Fruit fly (Drosophila melanogaster) whole organism, embryonic: ENCODE results near the gene mora.
A peak's percentile ranks its signal among the peaks of the same experiment; 100 is the strongest.

Experiments
- Antp ChIP-seq: fragments of 200-800 bp; sonication (Bioruptor generic); optimal IDR thresholded peaks from 3 replicates; lab custom pipeline; 2016; ENCODE audit warnings: missing biosample characterization, missing genetic modification characterization
- Awh ChIP-seq: fragments of 200-800 bp; sonication (Bioruptor generic); IDR thresholded peaks from 2 replicates; pipeline ENCODE4, ENCODE4 v1.3.6; 2022; ENCODE audit warnings: missing biosample characterization, missing genetic modification characterization
- CG10462 ChIP-seq: fragments of 200-800 bp; sonication (Bioruptor generic); optimal IDR thresholded peaks from 2 replicates; lab custom pipeline; 2016; ENCODE audit warnings: missing biosample characterization, missing genetic modification characterization
- CG10565 ChIP-seq: fragments of 200-800 bp; sonication (Bioruptor generic); optimal IDR thresholded peaks from 3 replicates; lab custom pipeline; 2016; ENCODE audit warnings: missing biosample characterization, mild to moderate bottlenecking, missing genetic modification characterization
- CG11560 ChIP-seq: fragments of 200-800 bp; sonication (Bioruptor generic); IDR thresholded peaks from 3 replicates; pipeline ENCODE4 v1.3.6; 2022; ENCODE audit warnings: missing biosample characterization, missing genetic modification characterization
- CG13123 ChIP-seq: fragments of 200-800 bp; sonication (Bioruptor generic); optimal IDR thresholded peaks from 2 replicates; lab custom pipeline; 2016; ENCODE audit warnings: missing biosample characterization, missing genetic modification characterization
- CG13424 ChIP-seq: fragments of 200-800 bp; sonication (Bioruptor generic); optimal IDR thresholded peaks from 2 replicates; lab custom pipeline; 2019; ENCODE audit warnings: missing biosample characterization, mild to moderate bottlenecking, missing genetic modification characterization, moderate library complexity
- CG14965 ChIP-seq: fragments of 200-800 bp; sonication (Bioruptor generic); optimal IDR thresholded peaks from 2 replicates; lab custom pipeline; 2016; ENCODE audit warnings: missing biosample characterization, missing genetic modification characterization, borderline replicate concordance
- CG15479 ChIP-seq: fragments of 200-800 bp; sonication (Bioruptor generic); optimal IDR thresholded peaks from 3 replicates; lab custom pipeline; 2019; ENCODE audit warnings: missing biosample characterization, mild to moderate bottlenecking, missing genetic modification characterization, moderate library complexity
- CG15696 ChIP-seq: fragments of 200-800 bp; sonication (Bioruptor generic); optimal IDR thresholded peaks from 2 replicates; lab custom pipeline; 2019; ENCODE audit warnings: missing biosample characterization, mild to moderate bottlenecking, missing genetic modification characterization, moderate library complexity
- CG17568 ChIP-seq: fragments of 200-800 bp; sonication (Bioruptor generic); optimal IDR thresholded peaks from 2 replicates; lab custom pipeline; 2018; ENCODE audit warnings: missing biosample characterization, mild to moderate bottlenecking, missing genetic modification characterization, moderate library complexity
- CG17912 ChIP-seq: fragments of 200-800 bp; sonication (Bioruptor generic); optimal IDR thresholded peaks from 2 replicates; lab custom pipeline; 2018; ENCODE audit warnings: missing biosample characterization, mild to moderate bottlenecking, missing genetic modification characterization
- CG33557 ChIP-seq: fragments of 200-800 bp; sonication (Bioruptor generic); optimal IDR thresholded peaks from 2 replicates; lab custom pipeline; 2019; ENCODE audit warnings: missing biosample characterization, mild to moderate bottlenecking, missing genetic modification characterization, moderate library complexity
- CG34376 ChIP-seq: fragments of 200-800 bp; sonication (Bioruptor generic); optimal IDR thresholded peaks from 2 replicates; lab custom pipeline; 2018; ENCODE audit warnings: missing biosample characterization, mild to moderate bottlenecking, missing genetic modification characterization
- CG3995 ChIP-seq: fragments of 200-800 bp; sonication (Bioruptor generic); optimal IDR thresholded peaks from 3 replicates; lab custom pipeline; 2016; ENCODE audit warnings: missing biosample characterization, missing genetic modification characterization
- CG5180 ChIP-seq: fragments of 200-800 bp; sonication (Bioruptor generic); optimal IDR thresholded peaks from 3 replicates; lab custom pipeline; 2017; ENCODE audit warnings: missing biosample characterization, missing genetic modification characterization, mild to moderate bottlenecking, moderate library complexity, missing genetic modification reagents
- CG5245 ChIP-seq: fragments of 200-800 bp; sonication (Bioruptor generic); optimal IDR thresholded peaks from 3 replicates; lab custom pipeline; 2016; ENCODE audit warnings: missing biosample characterization, missing genetic modification characterization
- CG6175 ChIP-seq: fragments of 200-800 bp; sonication (Bioruptor generic); IDR thresholded peaks from 3 replicates; pipeline ENCODE4 v1.3.6; 2022; ENCODE audit warnings: missing biosample characterization, missing genetic modification characterization
- CG8478 ChIP-seq: fragments of >200 bp; optimal IDR thresholded peaks from 2 replicates; lab custom pipeline; 2018
- Chrac-16 ChIP-seq: fragments of 200-800 bp; sonication (Bioruptor generic); optimal IDR thresholded peaks from 3 replicates; lab custom pipeline; 2016; ENCODE audit warnings: missing biosample characterization, missing genetic modification characterization
- CkIIα-i1 ChIP-seq: fragments of 200-800 bp; sonication (Bioruptor generic); IDR thresholded peaks from 2 replicates; pipeline ENCODE4 v1.3.6; 2022; ENCODE audit warnings: missing biosample characterization, missing genetic modification characterization
- CrebB ChIP-seq: fragments of 200-800 bp; sonication (Bioruptor generic); optimal IDR thresholded peaks from 3 replicates; lab custom pipeline; 2018; ENCODE audit warnings: missing biosample characterization, mild to moderate bottlenecking, missing genetic modification characterization
- Doc2 ChIP-seq: fragments of 200-800 bp; sonication (Bioruptor generic); IDR thresholded peaks from 2 replicates; pipeline ENCODE4 v1.3.6; 2022; ENCODE audit warnings: missing biosample characterization, missing genetic modification characterization
- HLH54F ChIP-seq: fragments of 200-800 bp; sonication (Bioruptor generic); optimal IDR thresholded peaks from 3 replicates; lab custom pipeline; 2016; ENCODE audit warnings: missing biosample characterization, missing genetic modification characterization
- Hand ChIP-seq: fragments of 200-800 bp; sonication (Bioruptor generic); optimal IDR thresholded peaks from 2 replicates; lab custom pipeline; 2017; ENCODE audit warnings: mild to moderate bottlenecking, missing biosample characterization, missing genetic modification reagents, missing genetic modification characterization
- Hey ChIP-seq: fragments of 200-800 bp; sonication (Bioruptor generic); optimal IDR thresholded peaks from 3 replicates; lab custom pipeline; 2018; ENCODE audit warnings: missing biosample characterization, mild to moderate bottlenecking, missing genetic modification characterization
- Hr39 ChIP-seq: fragments of >200 bp; optimal IDR thresholded peaks from 2 replicates; lab custom pipeline; 2017
- Hsf ChIP-seq: fragments of 200-800 bp; sonication (Bioruptor generic); optimal IDR thresholded peaks from 3 replicates; lab custom pipeline; 2016; ENCODE audit warnings: missing biosample characterization, missing genetic modification characterization
- MBD-R2 ChIP-seq: fragments of 200-800 bp; sonication (Bioruptor generic); IDR thresholded peaks from 2 replicates; pipeline ENCODE4 v1.3.6; 2022; ENCODE audit warnings: missing biosample characterization, missing genetic modification characterization
- MESR4 ChIP-seq: fragments of 200-800 bp; sonication (Bioruptor generic); optimal IDR thresholded peaks from 2 replicates; lab custom pipeline; 2018; ENCODE audit warnings: missing biosample characterization, mild to moderate bottlenecking, missing genetic modification characterization, moderate library complexity
- Max ChIP-seq: fragments of 200-800 bp; sonication (Bioruptor generic); optimal IDR thresholded peaks from 2 replicates; lab custom pipeline; 2016; ENCODE audit warnings: missing biosample characterization, mild to moderate bottlenecking, missing genetic modification characterization
- Neu2 ChIP-seq: fragments of 200-800 bp; sonication (Bioruptor generic); optimal IDR thresholded peaks from 3 replicates; lab custom pipeline; 2016; ENCODE audit warnings: missing biosample characterization, missing genetic modification characterization, borderline replicate concordance
- Sry-δ ChIP-seq: fragments of 200-800 bp; sonication (Bioruptor generic); optimal IDR thresholded peaks from 2 replicates; lab custom pipeline; 2016; ENCODE audit warnings: missing biosample characterization, missing genetic modification characterization
- abd-A ChIP-seq: fragments of 200-800 bp; sonication (Bioruptor generic); optimal IDR thresholded peaks from 3 replicates; lab custom pipeline; 2019; ENCODE audit warnings: missing biosample characterization, mild to moderate bottlenecking, missing genetic modification characterization, moderate library complexity
- ash1 ChIP-seq: fragments of 200-800 bp; sonication (Bioruptor generic); optimal IDR thresholded peaks from 2 replicates; lab custom pipeline; 2018; ENCODE audit warnings: missing biosample characterization, mild to moderate bottlenecking, missing genetic modification characterization
- bab2 ChIP-seq: fragments of 200-800 bp; sonication (Bioruptor generic); optimal IDR thresholded peaks from 2 replicates; lab custom pipeline; 2016; ENCODE audit warnings: missing biosample characterization, missing genetic modification characterization
- bcd ChIP-seq: fragments of 200-800 bp; sonication (Bioruptor generic); optimal IDR thresholded peaks from 2 replicates; lab custom pipeline; 2017; ENCODE audit warnings: missing biosample characterization, mild to moderate bottlenecking, missing genetic modification characterization
- bigmax ChIP-seq: fragments of 200-800 bp; sonication (Bioruptor generic); optimal IDR thresholded peaks from 2 replicates; lab custom pipeline; 2018; ENCODE audit warnings: missing biosample characterization, mild to moderate bottlenecking, missing genetic modification characterization
- crp ChIP-seq, 2 experiments: fragments of 200-800 bp; sonication (Bioruptor generic); optimal IDR thresholded peaks; 2 replicates in 1 of 2; 3 replicates in 1 of 2; lab custom pipeline; 2017; ENCODE audit warnings: missing biosample characterization in 2 of 2, missing genetic modification characterization in 2 of 2, mild to moderate bottlenecking in 1 of 2, moderate library complexity in 1 of 2
- dmrt99B ChIP-seq: fragments of 200-800 bp; sonication (Bioruptor generic); optimal IDR thresholded peaks from 2 replicates; lab custom pipeline; 2018; ENCODE audit warnings: missing biosample characterization, mild to moderate bottlenecking, missing genetic modification characterization, moderate library complexity
- dpn ChIP-seq, 2 experiments: fragments of 200-800 bp; sonication (Bioruptor generic); optimal IDR thresholded peaks; 3 replicates each; lab custom pipeline; 2016; ENCODE audit warnings: missing biosample characterization in 2 of 2, missing genetic modification characterization in 2 of 2
- eve ChIP-seq, 2 experiments: fragments of >200 bp; optimal IDR thresholded peaks; 2 replicates each; lab custom pipeline; 2017; ENCODE audit warnings: missing biosample characterization in 2 of 2, missing genetic modification characterization in 2 of 2
- fu2 ChIP-seq: fragments of 200-800 bp; sonication (Bioruptor generic); optimal IDR thresholded peaks from 2 replicates; lab custom pipeline; 2016; ENCODE audit warnings: missing biosample characterization, missing genetic modification characterization
- ham ChIP-seq: fragments of 200-800 bp; sonication (Bioruptor generic); IDR thresholded peaks from 2 replicates; pipeline ENCODE4 v1.3.6; 2022; ENCODE audit warnings: missing biosample characterization, missing genetic modification characterization
- jigr1 ChIP-seq: fragments of 200-800 bp; sonication (Bioruptor generic); IDR thresholded peaks from 3 replicates; pipeline ENCODE4 v1.3.6; 2022; ENCODE audit warnings: missing biosample characterization, missing genetic modification characterization
- mam ChIP-seq: fragments of 200-800 bp; sonication (Bioruptor generic); optimal IDR thresholded peaks from 3 replicates; lab custom pipeline; 2016; ENCODE audit warnings: missing biosample characterization, missing genetic modification characterization
- org-1 ChIP-seq: fragments of 200-800 bp; sonication (Bioruptor generic); optimal IDR thresholded peaks from 2 replicates; lab custom pipeline; 2017; ENCODE audit warnings: missing biosample characterization, missing genetic modification characterization
- scrt ChIP-seq: fragments of 200-800 bp; sonication (Bioruptor generic); optimal IDR thresholded peaks from 2 replicates; lab custom pipeline; 2018; ENCODE audit warnings: missing biosample characterization, mild to moderate bottlenecking, missing genetic modification characterization, moderate library complexity
- seq ChIP-seq: fragments of 200-800 bp; sonication (Bioruptor generic); IDR thresholded peaks from 2 replicates; pipeline ENCODE4 v1.3.6; 2022; ENCODE audit warnings: missing biosample characterization, missing genetic modification characterization
- sug ChIP-seq: fragments of 200-800 bp; optimal IDR thresholded peaks from 2 replicates; lab custom pipeline; 2019; ENCODE audit warnings: missing biosample characterization, mild to moderate bottlenecking, missing genetic modification characterization, moderate library complexity
- trh ChIP-seq: fragments of 200-800 bp; sonication (Bioruptor generic); optimal IDR thresholded peaks from 2 replicates; lab custom pipeline; 2016; ENCODE audit warnings: missing biosample characterization, missing genetic modification characterization
- vvl ChIP-seq: fragments of 200-800 bp; sonication (Bioruptor generic); IDR thresholded peaks from 2 replicates; pipeline ENCODE4 v1.3.6; 2022; ENCODE audit warnings: missing biosample characterization, missing genetic modification characterization

Gene mora

DNA sequence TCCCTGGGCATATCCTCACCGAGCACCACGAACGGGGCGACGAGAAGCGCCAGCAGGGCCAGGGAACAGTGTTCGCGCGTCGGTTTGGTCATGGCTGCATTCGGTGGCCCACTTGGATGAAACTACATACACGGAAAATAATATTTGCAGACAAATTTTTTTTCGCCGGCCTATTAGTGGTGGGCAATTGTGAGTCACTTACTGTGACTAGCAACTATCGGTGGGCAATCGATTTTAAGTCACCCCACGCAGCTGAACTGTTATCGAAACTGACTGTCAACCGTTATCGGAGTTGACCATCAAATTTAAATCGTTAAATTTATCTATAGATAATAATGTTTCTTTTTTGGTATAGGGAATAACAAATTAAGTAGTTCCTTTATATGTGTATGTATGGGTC is 16.8 kb upstream of the mora start, which contains the start of gene CG5510 (continued):
- TF ChIP-seq sug, result peak; percentile 73
- TF ChIP-seq ham (GFP tag; lab: Robert Waterston, UW), result no peak
- no peak for TF ChIP-seq seq
- peak; percentile 67 for TF ChIP-seq mam (GFP tag; lab: Kevin White, UChicago)
- no peak for TF ChIP-seq CG8478 (lab: Kevin White, UChicago)
- TF ChIP-seq CG5180, result no peak
- TF ChIP-seq CG11560 (tag; lab: Robert Waterston, UW), result no peak
- no peak for TF ChIP-seq Hey
- no peak for TF ChIP-seq Hand (GFP tag; lab: Kevin White, UChicago)
- TF ChIP-seq CG17912, result no peak
- TF ChIP-seq CG5245 (GFP tag; lab: Kevin White, UChicago), result peak; percentile 9
- TF ChIP-seq Sry-δ (GFP tag; lab: Kevin White, UChicago), result peak; percentile 98
- TF ChIP-seq org-1 (GFP tag; lab: Kevin White, UChicago), result no peak
- peak; percentile 22 for TF ChIP-seq CG34376
- peak; percentile 54 for TF ChIP-seq Max
- TF ChIP-seq CG15479 (GFP tag; lab: Kevin White, UChicago), result no peak
- TF ChIP-seq MESR4 (GFP tag; lab: Kevin White, UChicago), result peak; percentile 90
- TF ChIP-seq bcd (GFP tag; lab: Kevin White, UChicago), result peak; percentile 23
- peak; percentile 55 for TF ChIP-seq CrebB
- peak; percentile 100 for TF ChIP-seq CG3995 (GFP tag; lab: Kevin White, UChicago)
- TF ChIP-seq HLH54F, result peak; percentile 58
- TF ChIP-seq Doc2 (GFP tag; lab: Robert Waterston, UW), result no peak
- peak; percentile 46 to 68 for TF ChIP-seq dpn (GFP tag; optimal IDR thresholded peaks at IDR 0.05; lab: Kevin White, UChicago)
- TF ChIP-seq ash1, result no peak
- TF ChIP-seq Hsf (GFP tag; lab: Kevin White, UChicago), result peak; percentile 47
- peak; percentile 73 for TF ChIP-seq vvl (GFP tag; lab: Robert Waterston, UW)
- no peak for TF ChIP-seq CG6175 (GFP tag; lab: Robert Waterston, UW)
- no peak for TF ChIP-seq CG15696 (tag; lab: Kevin White, UChicago)
- TF ChIP-seq CG17568, result no peak
- TF ChIP-seq CG10565 (GFP tag; lab: Kevin White, UChicago), result no peak
- no peak for TF ChIP-seq bigmax
- peak; percentile 24 for TF ChIP-seq fu2 (GFP tag; lab: Kevin White, UChicago)
- TF ChIP-seq CkIIα-i1 (GFP tag; lab: Robert Waterston, UW), result no peak
- no peak for TF ChIP-seq Awh
- TF ChIP-seq Hr39 (lab: Kevin White, UChicago), result no peak
- peak; percentile 29 for TF ChIP-seq scrt (GFP tag; lab: Kevin White, UChicago)
- TF ChIP-seq crp (GFP tag; optimal IDR thresholded peaks at IDR 0.05; lab: Kevin White, UChicago), result peak in 1 of 2 experiments; percentile 67
- TF ChIP-seq CG13123 (GFP tag; lab: Kevin White, UChicago), result no peak
- TF ChIP-seq bab2 (GFP tag; lab: Kevin White, UChicago), result no peak
- TF ChIP-seq trh (GFP tag; lab: Kevin White, UChicago), result no peak
- no peak for TF ChIP-seq CG14965
- TF ChIP-seq eve (GFP tag; optimal IDR thresholded peaks at IDR 0.05; lab: Kevin White, UChicago), result no peak
- TF ChIP-seq CG10462, result no peak
- peak; percentile 39 for TF ChIP-seq CG13424
- peak; percentile 98 for TF ChIP-seq MBD-R2 (GFP tag; lab: Robert Waterston, UW)
- TF ChIP-seq abd-A (tag; lab: Kevin White, UChicago), result no peak
- TF ChIP-seq Antp (GFP tag; lab: Kevin White, UChicago), result peak; percentile 65
- no peak for TF ChIP-seq jigr1 (GFP tag; lab: Robert Waterston, UW)
- no peak for TF ChIP-seq CG33557 (GFP tag; lab: Kevin White, UChicago)
- TF ChIP-seq Chrac-16 (GFP tag; lab: Kevin White, UChicago), result peak; percentile 38
- no peak for TF ChIP-seq dmrt99B (tag; lab: Kevin White, UChicago)
- no peak for TF ChIP-seq Neu2 (GFP tag; lab: Kevin White, UChicago)
